Worm (Caenorhabditis elegans) whole organism, early embryonic: ENCODE data around the gene lpr-5.
A peak's percentile ranks its signal among the peaks of the same experiment; 100 is the strongest.

Experiments used
- B0310.2 ChIP-seq: sonication (generic microtip); optimal IDR thresholded peaks from 2 replicates; lab custom pipeline; 2016; ENCODE audit warnings: mild to moderate bottlenecking, missing genetic modification characterization, missing compliant biosample characterization
- F13C5.2 ChIP-seq: sonication (generic microtip); optimal IDR thresholded peaks from 2 replicates; lab custom pipeline; 2017; ENCODE audit warnings: mild to moderate bottlenecking, missing genetic modification characterization, inconsistent platforms, missing compliant biosample characterization
- aly-1 ChIP-seq: sonication (generic microtip); optimal IDR thresholded peaks from 2 replicates; lab custom pipeline; 2016; ENCODE audit warnings: missing genetic modification characterization, missing compliant biosample characterization
- ama-1 ChIP-seq: fragments of 150-350 bp; optimal IDR thresholded peaks from 2 replicates; lab custom pipeline; 2014
- ceh-13 ChIP-seq: fragments of 200-800 bp; sonication (Bioruptor generic); optimal IDR thresholded peaks from 2 replicates; lab custom pipeline; 2018; ENCODE audit warnings: mild to moderate bottlenecking, missing genetic modification characterization, missing compliant biosample characterization
- ceh-36 ChIP-seq: sonication (generic microtip); optimal IDR thresholded peaks from 2 replicates; lab custom pipeline; 2016; ENCODE audit warnings: missing genetic modification characterization, inconsistent platforms, missing compliant biosample characterization
- ets-7 ChIP-seq: sonication (generic microtip); optimal IDR thresholded peaks from 2 replicates; lab custom pipeline; 2016; ENCODE audit warnings: missing genotype, missing genetic modification characterization, missing compliant biosample characterization
- flt-1 ChIP-seq: fragments of 200-800 bp; sonication (Bioruptor generic); IDR thresholded peaks from 2 replicates; pipeline ENCODE4 v1.3.6; 2022; ENCODE audit warnings: missing genetic modification characterization, missing compliant biosample characterization
- hmbx-1 ChIP-seq: sonication (generic microtip); optimal IDR thresholded peaks from 2 replicates; lab custom pipeline; 2016; ENCODE audit warnings: mild to moderate bottlenecking, missing genetic modification characterization, missing compliant biosample characterization
- hmg-4 ChIP-seq: fragments of 200-800 bp; sonication (Bioruptor generic); optimal IDR thresholded peaks from 2 replicates; lab custom pipeline; 2018; ENCODE audit warnings: mild to moderate bottlenecking, missing genetic modification characterization, missing compliant biosample characterization
- hnd-1 ChIP-seq: sonication (generic microtip); optimal IDR thresholded peaks from 2 replicates; lab custom pipeline; 2016; ENCODE audit warnings: missing genetic modification characterization, missing compliant biosample characterization
- pes-1 ChIP-seq: fragments of 200-800 bp; sonication (Bioruptor generic); IDR thresholded peaks from 2 replicates; pipeline ENCODE4 v1.3.6; 2022; ENCODE audit warnings: missing genetic modification reagents, missing genetic modification characterization, missing compliant biosample characterization
- scrt-1 ChIP-seq: fragments of 200-800 bp; sonication (Bioruptor generic); IDR thresholded peaks from 2 replicates; pipeline ENCODE4 v1.3.6; 2022; ENCODE audit warnings: missing genetic modification characterization, missing compliant biosample characterization
- sea-1 ChIP-seq: fragments of 200-800 bp; sonication (Bioruptor generic); conservative IDR thresholded peaks from 2 replicates; pipeline ENCODE4 v1.3.6; 2022; ENCODE audit warnings: missing genetic modification characterization, missing compliant biosample characterization
- tbx-11 ChIP-seq: fragments of 200-800 bp; sonication (Bioruptor generic); IDR thresholded peaks from 2 replicates; pipeline ENCODE4 v1.3.6; 2022; ENCODE audit warnings: missing genetic modification characterization, missing compliant biosample characterization
- tbx-37 ChIP-seq: fragments of 200-800 bp; sonication (Bioruptor generic); conservative IDR thresholded peaks from 2 replicates; pipeline ENCODE4 v1.3.6; 2022; ENCODE audit warnings: missing genetic modification reagents, missing genetic modification characterization, missing compliant biosample characterization
- tra-4 ChIP-seq: sonication (generic microtip); optimal IDR thresholded peaks from 2 replicates; lab custom pipeline; 2017; ENCODE audit warnings: missing genetic modification characterization, missing compliant biosample characterization

lpr-5 gene

DNA sequence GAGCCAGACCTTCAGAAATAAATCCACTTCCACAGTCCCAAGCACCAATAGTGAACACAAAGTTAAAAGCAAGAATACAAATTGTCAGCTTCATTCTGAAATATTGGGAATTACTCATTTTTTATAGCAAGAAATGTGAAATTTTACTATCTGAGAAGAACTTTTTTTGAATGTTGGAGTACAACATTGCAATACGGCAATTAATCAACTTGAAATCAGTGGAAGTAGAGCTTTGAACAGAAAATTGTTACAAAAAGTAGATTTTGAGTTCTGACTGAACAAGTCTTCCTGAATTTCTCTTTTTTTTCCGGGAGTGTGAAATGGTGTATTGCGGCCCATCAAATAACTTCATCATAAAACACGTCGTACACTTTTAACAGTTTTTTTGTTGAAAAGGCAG, 16.2 kb downstream of the lpr-5 start, which contains the start of gene W04G3.10:
TSS of gene W04G3.10 (minus strand) at position 101 of the 400 bp plus-strand sequence.
- TF ChIP-seq sea-1 (GFP tag; lab: Robert Waterston, UW) (no peak), pes-1 (no peak), hmg-4 (GFP tag; lab: Kevin White, UChicago) (no peak), flt-1 (GFP tag; lab: Robert Waterston, UW) (no peak), ceh-36 (tag; lab: Kevin White, UChicago) (no peak), hnd-1 (tag; lab: Kevin White, UChicago) (no peak)

DNA sequence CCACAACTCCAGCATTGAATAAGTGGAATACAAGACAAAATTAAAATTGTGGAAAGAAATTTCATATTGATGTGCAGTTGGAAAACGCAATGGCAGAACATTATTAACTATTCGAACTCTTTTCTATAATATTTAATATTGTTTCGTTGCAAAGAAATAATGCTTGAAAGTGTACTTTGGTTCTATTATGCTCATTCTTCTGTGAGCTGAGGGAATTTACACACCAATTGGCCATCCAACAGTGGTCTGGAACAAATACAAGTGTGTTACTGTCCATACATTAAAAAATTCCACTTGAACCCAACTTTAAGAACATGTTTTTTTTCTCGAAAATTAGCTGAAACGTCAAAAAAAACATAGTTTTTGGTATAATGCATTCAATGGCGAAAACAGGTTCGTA, 17.7 kb downstream of the lpr-5 start, which contains the start of gene W04G3.13:
TSS of gene W04G3.13 (minus strand) at position 101 of the 400 bp plus-strand sequence.
- TF ChIP-seq F13C5.2: no peak
- no peak for TF ChIP-seq tbx-37 (GFP tag; lab: Robert Waterston, UW)
- no peak for TF ChIP-seq hnd-1 (tag; lab: Kevin White, UChicago)
- no peak for TF ChIP-seq flt-1 (GFP tag; lab: Robert Waterston, UW)
- TF ChIP-seq hmg-4 (GFP tag; lab: Kevin White, UChicago): no peak
- no peak for TF ChIP-seq tra-4 (tag; lab: Kevin White, UChicago)
- TF ChIP-seq ets-7: no peak
- no peak for TF ChIP-seq ceh-13 (GFP tag; lab: Kevin White, UChicago)
- no peak for TF ChIP-seq ceh-36 (tag; lab: Kevin White, UChicago)
- no peak for TF ChIP-seq aly-1 (tag; lab: Kevin White, UChicago)
- no peak for TF ChIP-seq sea-1 (GFP tag; lab: Robert Waterston, UW)
- no peak for TF ChIP-seq tbx-11 (GFP tag; lab: Robert Waterston, UW)
- no peak for TF ChIP-seq hmbx-1 (tag; lab: Kevin White, UChicago)
- no peak for TF ChIP-seq pes-1
- TF ChIP-seq ama-1 (lab: Kevin White, UChicago): no peak

DNA sequence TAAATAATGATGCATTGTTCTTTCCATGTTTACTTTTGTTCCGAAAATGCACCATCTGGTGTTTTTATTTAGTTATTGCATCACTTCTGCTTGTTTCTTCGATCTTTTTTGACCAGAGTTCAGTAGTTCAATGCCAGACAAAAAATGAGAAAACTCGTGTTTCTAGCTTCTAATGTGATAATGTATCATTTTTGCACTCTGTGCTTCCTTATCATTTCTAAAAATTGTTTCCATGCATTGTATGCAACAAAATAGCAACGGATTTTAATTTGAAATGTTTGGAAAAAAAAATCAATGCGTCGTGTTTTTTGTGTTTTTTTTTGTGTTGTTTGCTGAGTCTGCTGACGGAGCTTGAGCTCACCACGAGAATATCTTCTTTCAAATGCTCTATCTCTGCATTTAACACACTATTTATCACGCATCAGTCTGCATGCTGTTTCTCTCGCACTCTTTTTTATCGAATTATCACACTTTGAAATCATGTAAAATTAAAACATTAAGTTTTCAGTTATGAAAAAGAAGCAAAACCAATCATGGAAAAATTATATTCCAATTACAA, 18.3 kb downstream of the lpr-5 start, which contains the start of gene sulp-7:
TSS of gene sulp-7 (plus strand) at position 509 of the 559 bp plus-strand sequence.
- no peak for TF ChIP-seq sea-1 (GFP tag; lab: Robert Waterston, UW)
- TF ChIP-seq tbx-11 (GFP tag; lab: Robert Waterston, UW): no peak
- no peak for TF ChIP-seq flt-1 (GFP tag; lab: Robert Waterston, UW)
- TF ChIP-seq tbx-37 (GFP tag; lab: Robert Waterston, UW): no peak
- no peak for TF ChIP-seq scrt-1 (GFP tag; lab: Robert Waterston, UW)
- no peak for TF ChIP-seq hmbx-1 (tag; lab: Kevin White, UChicago)
- no peak for TF ChIP-seq tra-4 (tag; lab: Kevin White, UChicago)

DNA sequence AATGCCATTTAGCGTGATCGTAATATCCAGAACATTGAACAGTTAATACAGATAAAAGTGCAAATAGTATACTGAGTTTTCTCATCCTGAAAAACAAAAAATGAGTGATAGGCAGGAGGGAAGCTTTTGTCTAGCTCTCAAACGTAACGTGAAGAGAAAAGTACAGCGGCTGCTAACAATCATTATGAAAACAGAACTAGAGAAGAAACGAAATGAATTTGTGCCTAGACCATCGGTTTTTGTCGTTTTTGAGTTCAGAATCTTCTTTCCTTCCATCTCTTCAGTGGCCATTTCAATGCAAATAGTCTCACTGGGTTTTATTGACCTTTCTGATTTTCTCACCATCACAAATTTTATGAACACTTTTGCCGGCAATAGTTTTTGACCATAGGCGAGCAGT, 23.2 kb downstream of the lpr-5 start, which contains the start of gene W04G3.7:
TSS of gene W04G3.7 (minus strand) at position 101 of the 400 bp plus-strand sequence.
- no peak for TF ChIP-seq tra-4 (tag; lab: Kevin White, UChicago)
- TF ChIP-seq B0310.2: no peak
- no peak for TF ChIP-seq F13C5.2

DNA sequence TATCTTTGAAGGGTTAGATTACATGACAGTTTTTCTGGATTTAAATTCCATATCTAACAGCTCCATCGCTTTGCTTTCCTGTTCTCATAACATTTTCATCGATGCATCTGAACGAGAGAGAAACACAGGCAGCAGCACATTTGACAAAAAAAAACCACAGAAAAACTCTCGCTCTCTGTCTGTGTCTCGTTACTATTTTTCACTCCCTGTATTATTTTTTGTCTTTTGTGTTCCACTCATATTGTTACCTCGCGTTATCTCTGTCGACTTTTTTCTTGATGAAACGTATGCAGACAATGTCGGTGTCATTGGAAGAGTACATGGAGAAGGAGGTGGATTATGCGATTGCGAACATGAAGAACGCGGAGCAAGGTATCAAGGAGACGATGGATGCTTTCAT, 27.0 kb downstream of the lpr-5 start, which contains the start of gene W04G3.11:
TSS of gene W04G3.11 (plus strand) at position 244 of the 400 bp plus-strand sequence.
- TF ChIP-seq F13C5.2 (no peak), tbx-37 (GFP tag; lab: Robert Waterston, UW) (no peak), ets-7 (no peak), B0310.2 (no peak), hnd-1 (tag; lab: Kevin White, UChicago) (no peak), hmbx-1 (tag; lab: Kevin White, UChicago) (no peak), pes-1 (no peak), aly-1 (tag; lab: Kevin White, UChicago) (no peak), tbx-11 (GFP tag; lab: Robert Waterston, UW) (no peak), tra-4 (tag; lab: Kevin White, UChicago) (no peak), sea-1 (GFP tag; lab: Robert Waterston, UW) (no peak), scrt-1 (GFP tag; lab: Robert Waterston, UW) (no peak), ama-1 (lab: Kevin White, UChicago) (no peak), flt-1 (GFP tag; lab: Robert Waterston, UW) (no peak)

DNA sequence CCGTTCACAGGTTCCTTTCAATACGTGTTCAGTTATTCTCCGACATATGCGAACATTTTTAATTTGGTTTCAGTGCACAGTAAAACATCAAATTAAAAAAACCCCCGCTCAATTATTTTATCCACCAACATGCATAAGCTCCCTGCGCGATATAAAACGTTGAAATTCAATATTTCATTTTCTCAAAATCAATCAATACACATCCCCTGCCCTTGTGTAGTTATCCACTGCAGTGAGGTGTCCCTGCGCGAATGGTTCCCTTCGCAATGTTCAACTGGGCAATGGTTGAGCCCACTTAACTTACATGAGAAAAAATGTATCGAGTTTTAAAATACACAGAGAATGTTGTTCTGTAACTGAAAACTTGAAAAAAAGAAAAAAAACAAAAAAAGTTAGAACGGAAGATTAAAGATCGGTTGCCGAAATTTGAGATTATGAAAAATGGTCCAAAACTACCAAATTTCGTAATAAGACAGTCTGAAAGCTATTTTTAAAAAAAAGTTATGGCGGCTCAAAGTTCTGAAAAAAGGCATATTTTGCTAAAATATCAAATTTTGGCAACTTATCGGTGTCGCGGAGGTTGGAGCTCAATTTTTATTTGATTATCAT, 32.2 kb downstream of the lpr-5 start:
- TF ChIP-seq flt-1 (GFP tag; lab: Robert Waterston, UW) (peak; percentile 74), ama-1 (lab: Kevin White, UChicago) (no peak), hnd-1 (tag; lab: Kevin White, UChicago) (no peak), tbx-37 (GFP tag; lab: Robert Waterston, UW) (peak; percentile 67), ceh-13 (GFP tag; lab: Kevin White, UChicago) (peak; percentile 26), pes-1 (no peak; the same call in none of the 2 replicates), aly-1 (tag; lab: Kevin White, UChicago) (no peak), ets-7 (no peak), tra-4 (tag; lab: Kevin White, UChicago) (peak; percentile 5), F13C5.2 (peak; percentile 98), hmbx-1 (tag; lab: Kevin White, UChicago) (no peak), scrt-1 (GFP tag; lab: Robert Waterston, UW) (peak; percentile 71), B0310.2 (no peak), sea-1 (GFP tag; lab: Robert Waterston, UW) (peak; percentile 49; the same call in 1 of the 2 replicates), ceh-36 (tag; lab: Kevin White, UChicago) (no peak), hmg-4 (GFP tag; lab: Kevin White, UChicago) (peak; percentile 95), tbx-11 (GFP tag; lab: Robert Waterston, UW) (peak; percentile 70)

DNA sequence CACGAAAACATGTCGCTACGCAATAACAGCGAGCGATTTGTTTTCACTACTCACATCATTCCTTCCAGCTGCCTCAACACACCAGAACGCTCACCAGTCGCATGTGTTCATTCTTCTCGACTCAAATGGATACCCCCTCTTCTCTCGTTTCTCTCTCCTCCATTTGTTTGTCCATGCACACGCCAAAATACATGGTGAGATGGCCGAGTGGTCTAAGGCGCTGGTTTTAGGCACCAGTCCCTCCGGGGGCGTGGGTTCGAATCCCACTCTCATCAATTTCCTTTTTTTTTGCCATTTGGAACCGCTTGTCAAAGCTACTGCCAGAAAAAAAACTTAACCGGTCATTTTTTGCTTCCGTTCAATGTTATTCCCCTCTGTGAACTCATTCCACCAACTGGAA, 33.6 kb downstream of the lpr-5 start:
- TF ChIP-seq hmg-4 (GFP tag; lab: Kevin White, UChicago) (no peak), ama-1 (lab: Kevin White, UChicago) (no peak), tra-4 (tag; lab: Kevin White, UChicago) (peak; percentile 54), hnd-1 (tag; lab: Kevin White, UChicago) (peak; percentile 67), F13C5.2 (peak; percentile 89), tbx-37 (GFP tag; lab: Robert Waterston, UW) (peak; percentile 87), B0310.2 (peak; percentile 65), scrt-1 (GFP tag; lab: Robert Waterston, UW) (no peak; the same call in 1 of the 2 replicates), sea-1 (GFP tag; lab: Robert Waterston, UW) (no peak; the same call in 1 of the 2 replicates), ceh-13 (GFP tag; lab: Kevin White, UChicago) (peak; percentile 74), pes-1 (peak; percentile 92), hmbx-1 (tag; lab: Kevin White, UChicago) (peak; percentile 51), flt-1 (GFP tag; lab: Robert Waterston, UW) (peak; percentile 88), aly-1 (tag; lab: Kevin White, UChicago) (peak; percentile 93), ceh-36 (tag; lab: Kevin White, UChicago) (peak; percentile 77), tbx-11 (GFP tag; lab: Robert Waterston, UW) (peak; percentile 85), ets-7 (peak; percentile 59)
